Worm (Caenorhabditis elegans) whole organism, midembryonic: ENCODE data around the gene rig-4.

ENCODE experiments used
- T22C8.4 ChIP-seq: fragments of 200-800 bp; sonication (Bioruptor generic); IDR thresholded peaks from 2 replicates; pipeline ENCODE4 v1.3.6; 2022; ENCODE audit warnings: missing genetic modification characterization, missing compliant biosample characterization
- cog-1 ChIP-seq: sonication (generic microtip); optimal IDR thresholded peaks from 2 replicates; lab custom pipeline; 2016; ENCODE audit warnings: missing genetic modification characterization, missing compliant biosample characterization
- flt-1 ChIP-seq: fragments of 200-800 bp; sonication (Bioruptor generic); IDR thresholded peaks from 2 replicates; pipeline ENCODE4 v1.3.6; 2022; ENCODE audit warnings: missing genetic modification characterization, missing compliant biosample characterization
- klf-2 ChIP-seq: fragments of 200-800 bp; sonication (Bioruptor generic); conservative IDR thresholded peaks from 2 replicates; pipeline ENCODE4 v1.3.6; 2022; ENCODE audit warnings: missing genetic modification reagents, missing genetic modification characterization, missing compliant biosample characterization
- med-1 ChIP-seq: sonication (generic microtip); optimal IDR thresholded peaks from 2 replicates; lab custom pipeline; 2017; ENCODE audit warnings: missing genetic modification characterization, mild to moderate bottlenecking, missing compliant biosample characterization, antibody characterized with exemption, missing genetic modification reagents; ENCODE audit not compliant: insufficient read depth
- ref-1 ChIP-seq: fragments of 200-800 bp; sonication (Bioruptor generic); conservative IDR thresholded peaks from 2 replicates; pipeline ENCODE4 v1.3.6; 2022; ENCODE audit warnings: missing genetic modification reagents, missing genetic modification characterization, missing compliant biosample characterization
- tab-1 ChIP-seq: fragments of 200-800 bp; sonication (Bioruptor generic); IDR thresholded peaks from 2 replicates; pipeline ENCODE4 v1.3.6; 2022; ENCODE audit warnings: missing genetic modification characterization, missing compliant biosample characterization
- ztf-23 ChIP-seq: fragments of 200-800 bp; sonication (Bioruptor generic); IDR thresholded peaks from 2 replicates; pipeline ENCODE4 v1.3.6; 2022; ENCODE audit warnings: missing genetic modification reagents, missing genetic modification characterization, missing compliant biosample characterization
- ztf-29 ChIP-seq: fragments of 200-800 bp; sonication (Bioruptor generic); IDR thresholded peaks from 2 replicates; pipeline ENCODE4 v1.3.6; 2022; ENCODE audit warnings: missing genetic modification reagents, missing genetic modification characterization, missing compliant biosample characterization

Gene rig-4

ce11 chrIV:7946457-7946856 lies 57.5 kb downstream of the rig-4 start, which contains the start of gene czw-1:
Gene czw-1, minus strand, starts transcription at chrIV:7946825.
- TF ChIP-seq T22C8.4 (GFP tag; lab: Robert Waterston, UW), result no peak
- no peak for TF ChIP-seq ztf-23 (GFP tag; lab: Robert Waterston, UW)
- no peak for TF ChIP-seq ref-1 (GFP tag; lab: Robert Waterston, UW)
- TF ChIP-seq cog-1 (tag; lab: Kevin White, UChicago), result no peak
- TF ChIP-seq flt-1 (GFP tag; lab: Robert Waterston, UW), result no peak
- no peak for TF ChIP-seq klf-2 (GFP tag; lab: Robert Waterston, UW)
- no peak for TF ChIP-seq ztf-29 (GFP tag; lab: Robert Waterston, UW)
- no peak for TF ChIP-seq med-1

ce11 chrIV:7943272-7943671 lies 60.6 kb downstream of the rig-4 start:
- no peak for TF ChIP-seq ztf-29 (GFP tag; lab: Robert Waterston, UW)
- no peak for TF ChIP-seq ref-1 (GFP tag; lab: Robert Waterston, UW)
- no peak for TF ChIP-seq T22C8.4 (GFP tag; lab: Robert Waterston, UW)
- TF ChIP-seq klf-2 (GFP tag; lab: Robert Waterston, UW), result no peak
- no peak for TF ChIP-seq flt-1 (GFP tag; lab: Robert Waterston, UW)
- no peak for TF ChIP-seq cog-1 (tag; lab: Kevin White, UChicago)
- no peak for TF ChIP-seq med-1
- no peak for TF ChIP-seq tab-1 (GFP tag; lab: Robert Waterston, UW)
- TF ChIP-seq ztf-23 (GFP tag; lab: Robert Waterston, UW), result no peak
